Fruit fly (Drosophila melanogaster) whole organism, embryonic: ENCODE measurements around the gene Arv1.
A peak's percentile ranks its signal among the peaks of the same experiment; 100 is the strongest.

Experiments
- Ada2b ChIP-seq: fragments of 200-800 bp; sonication (Bioruptor generic); IDR thresholded peaks from 2 replicates; pipeline ENCODE4 v1.3.6; 2022; ENCODE audit warnings: missing biosample characterization, missing genetic modification characterization
- Awh ChIP-seq: fragments of 200-800 bp; sonication (Bioruptor generic); IDR thresholded peaks from 2 replicates; pipeline ENCODE4, ENCODE4 v1.3.6; 2022; ENCODE audit warnings: missing biosample characterization, missing genetic modification characterization
- CG10209 ChIP-seq: fragments of 200-800 bp; sonication (Bioruptor generic); optimal IDR thresholded peaks from 3 replicates; lab custom pipeline; 2017; ENCODE audit warnings: missing biosample characterization, mild to moderate bottlenecking, missing genetic modification characterization, missing genetic modification reagents
- CG10366 ChIP-seq: fragments of 200-800 bp; sonication (Bioruptor generic); IDR thresholded peaks from 2 replicates; pipeline ENCODE4 v1.3.6; 2022; ENCODE audit warnings: missing biosample characterization, missing genetic modification characterization
- CG10979 ChIP-seq: fragments of 200-800 bp; sonication (Bioruptor generic); optimal IDR thresholded peaks from 2 replicates; lab custom pipeline; 2018; ENCODE audit warnings: missing biosample characterization, mild to moderate bottlenecking, missing genetic modification characterization, moderate library complexity
- CG11560 ChIP-seq: fragments of 200-800 bp; sonication (Bioruptor generic); IDR thresholded peaks from 3 replicates; pipeline ENCODE4 v1.3.6; 2022; ENCODE audit warnings: missing biosample characterization, missing genetic modification characterization
- CG12155 ChIP-seq: fragments of 200-800 bp; sonication (Bioruptor generic); optimal IDR thresholded peaks from 3 replicates; lab custom pipeline; 2016; ENCODE audit warnings: missing biosample characterization, missing genetic modification characterization
- CG1233 ChIP-seq: fragments of 200-800 bp; sonication (Bioruptor generic); optimal IDR thresholded peaks from 4 replicates; lab custom pipeline; 2018; ENCODE audit warnings: missing biosample characterization, mild to moderate bottlenecking, missing genetic modification characterization
- CG12659 ChIP-seq: fragments of 200-800 bp; sonication (Bioruptor generic); optimal IDR thresholded peaks from 3 replicates; lab custom pipeline; 2017; ENCODE audit warnings: mild to moderate bottlenecking, missing biosample characterization, missing genetic modification reagents, missing genetic modification characterization
- CG14014 ChIP-seq: fragments of 200-800 bp; sonication (Bioruptor generic); IDR thresholded peaks from 2 replicates; pipeline ENCODE4 v1.3.6; 2022; ENCODE audit warnings: missing biosample characterization, missing genetic modification characterization
- CG2678 ChIP-seq: fragments of 200-800 bp; sonication (Bioruptor generic); optimal IDR thresholded peaks from 3 replicates; lab custom pipeline; 2019; ENCODE audit warnings: missing biosample characterization, mild to moderate bottlenecking, missing genetic modification characterization, moderate library complexity
- CG31224 ChIP-seq: fragments of 200-800 bp; sonication (Bioruptor generic); IDR thresholded peaks from 2 replicates; pipeline ENCODE4 v1.3.6; 2022; ENCODE audit warnings: missing biosample characterization, missing genetic modification characterization
- CG3281 ChIP-seq: fragments of 200-800 bp; sonication (Bioruptor generic); optimal IDR thresholded peaks from 3 replicates; lab custom pipeline; 2017; ENCODE audit warnings: missing biosample characterization, mild to moderate bottlenecking, missing genetic modification characterization
- CG3847 ChIP-seq: fragments of 200-800 bp; sonication (Bioruptor generic); IDR thresholded peaks from 2 replicates; pipeline ENCODE4 v1.3.6; 2022; ENCODE audit warnings: missing biosample characterization, missing genetic modification characterization
- CG6175 ChIP-seq: fragments of 200-800 bp; sonication (Bioruptor generic); IDR thresholded peaks from 3 replicates; pipeline ENCODE4 v1.3.6; 2022; ENCODE audit warnings: missing biosample characterization, missing genetic modification characterization
- CG6254 ChIP-seq: fragments of 200-800 bp; sonication (Bioruptor generic); optimal IDR thresholded peaks from 3 replicates; lab custom pipeline; 2017; ENCODE audit warnings: mild to moderate bottlenecking, missing biosample characterization, missing genetic modification reagents, missing genetic modification characterization
- CG6765 ChIP-seq: fragments of 200-800 bp; sonication (Bioruptor generic); optimal IDR thresholded peaks from 3 replicates; lab custom pipeline; 2017; ENCODE audit warnings: missing biosample characterization, mild to moderate bottlenecking, missing genetic modification characterization
- CG7928 ChIP-seq: fragments of 200-800 bp; sonication (Bioruptor generic); optimal IDR thresholded peaks from 2 replicates; lab custom pipeline; 2017; ENCODE audit warnings: missing biosample characterization, mild to moderate bottlenecking, missing genetic modification characterization
- CG8089 ChIP-seq: fragments of 200-800 bp; sonication (Bioruptor generic); optimal IDR thresholded peaks from 3 replicates; lab custom pipeline; 2016; ENCODE audit warnings: missing biosample characterization, missing genetic modification characterization
- CG8290 ChIP-seq, 3 experiments: fragments of 200-800 bp; sonication (Bioruptor generic); optimal IDR thresholded peaks; 2 replicates each; lab custom pipeline; 2016 to 2019; ENCODE audit warnings: missing biosample characterization in 3 of 3, missing genetic modification characterization in 3 of 3, mild to moderate bottlenecking in 2 of 3, moderate library complexity in 1 of 3
- CG9817 ChIP-seq: fragments of 200-800 bp; sonication (Bioruptor generic); optimal IDR thresholded peaks from 2 replicates; lab custom pipeline; 2018; ENCODE audit warnings: missing biosample characterization, mild to moderate bottlenecking, missing genetic modification characterization, moderate library complexity
- CTCF ChIP-seq: fragments of 200-800 bp; sonication (Bioruptor generic); optimal IDR thresholded peaks from 2 replicates; lab custom pipeline; 2017; ENCODE audit warnings: missing biosample characterization, mild to moderate bottlenecking, missing genetic modification characterization, moderate library complexity
- D19A ChIP-seq: fragments of 200-800 bp; optimal IDR thresholded peaks from 3 replicates; lab custom pipeline; 2019; ENCODE audit warnings: missing biosample characterization, mild to moderate bottlenecking, missing genetic modification characterization, moderate library complexity
- Eip74EF ChIP-seq, 2 experiments: fragments of 200-800 bp in 1 of 2; fragments of >200 bp in 1 of 2; sonication (Bioruptor generic) in 1 of 2; optimal IDR thresholded peaks; 2 replicates each; lab custom pipeline; 2017 to 2019; ENCODE audit warnings: missing biosample characterization in 2 of 2, missing genetic modification characterization in 2 of 2, mild to moderate bottlenecking in 1 of 2, moderate library complexity in 1 of 2
- Ets65A ChIP-seq: fragments of 200-800 bp; sonication (Bioruptor generic); peaks from one replicate; lab custom pipeline; 2016; ENCODE audit warnings: missing biosample characterization, missing genetic modification characterization
- Fer1 ChIP-seq: fragments of 200-800 bp; sonication (Bioruptor generic); optimal IDR thresholded peaks from 2 replicates; lab custom pipeline; 2017; ENCODE audit warnings: missing biosample characterization, mild to moderate bottlenecking, missing genetic modification characterization
- Kr ChIP-seq: fragments of 200-800 bp; sonication (Bioruptor generic); optimal IDR thresholded peaks from 2 replicates; lab custom pipeline; 2017; ENCODE audit warnings: missing biosample characterization, mild to moderate bottlenecking, missing genetic modification characterization
- NC2β ChIP-seq: fragments of 200-800 bp; sonication (Bioruptor generic); optimal IDR thresholded peaks from 2 replicates; lab custom pipeline; 2016; ENCODE audit warnings: missing biosample characterization, missing genetic modification characterization
- Nf-YB ChIP-seq: fragments of 200-800 bp; sonication (Bioruptor generic); optimal IDR thresholded peaks from 3 replicates; lab custom pipeline; 2019; ENCODE audit warnings: missing biosample characterization, mild to moderate bottlenecking, missing genetic modification characterization, moderate library complexity
- Usf ChIP-seq: fragments of 200-800 bp; sonication (Bioruptor generic); optimal IDR thresholded peaks from 2 replicates; lab custom pipeline; 2017; ENCODE audit warnings: missing genotype, missing biosample characterization, missing genetic modification characterization
- bcd ChIP-seq: fragments of 200-800 bp; sonication (Bioruptor generic); optimal IDR thresholded peaks from 2 replicates; lab custom pipeline; 2017; ENCODE audit warnings: missing biosample characterization, mild to moderate bottlenecking, missing genetic modification characterization
- da ChIP-seq: fragments of 200-800 bp; sonication (Bioruptor generic); optimal IDR thresholded peaks from 2 replicates; lab custom pipeline; 2016; ENCODE audit warnings: missing biosample characterization, missing genetic modification characterization
- esg ChIP-seq: fragments of 200-800 bp; sonication (Bioruptor generic); conservative IDR thresholded peaks from 2 replicates; pipeline ENCODE4 v1.3.6; 2022; ENCODE audit warnings: missing biosample characterization, missing genetic modification characterization
- ftz-f1 ChIP-seq: fragments of 200-800 bp; sonication (Bioruptor generic); optimal IDR thresholded peaks from 2 replicates; lab custom pipeline; 2016; ENCODE audit warnings: missing biosample characterization, missing genetic modification characterization
- gem ChIP-seq: fragments of 200-800 bp; sonication (Bioruptor generic); optimal IDR thresholded peaks from 2 replicates; lab custom pipeline; 2019; ENCODE audit warnings: missing biosample characterization, mild to moderate bottlenecking, missing genetic modification characterization, moderate library complexity
- grau ChIP-seq: fragments of 200-800 bp; optimal IDR thresholded peaks from 3 replicates; lab custom pipeline; 2019; ENCODE audit warnings: missing biosample characterization, mild to moderate bottlenecking, missing genetic modification characterization, moderate library complexity
- jing ChIP-seq: fragments of 200-800 bp; sonication (Bioruptor generic); optimal IDR thresholded peaks from 2 replicates; lab custom pipeline; 2018; ENCODE audit warnings: missing biosample characterization, mild to moderate bottlenecking, missing genetic modification characterization
- mirr ChIP-seq: fragments of 200-800 bp; sonication (Bioruptor generic); optimal IDR thresholded peaks from 3 replicates; lab custom pipeline; 2018; ENCODE audit warnings: missing biosample characterization, mild to moderate bottlenecking, missing genetic modification characterization
- mld ChIP-seq: fragments of 200-800 bp; sonication (Bioruptor generic); IDR thresholded peaks from 3 replicates; pipeline ENCODE4 v1.3.6; 2022; ENCODE audit warnings: missing biosample characterization, missing genetic modification characterization; ENCODE audit not compliant: partially characterized antibody
- pan ChIP-seq, 4 experiments: fragments of >200 bp in 3 of 4; fragments of 200-800 bp in 1 of 4; sonication (Bioruptor generic) in 1 of 4; optimal IDR thresholded peaks in 3 of 4; IDR thresholded peaks in 1 of 4; 2 replicates each; pipeline versions ENCODE4 v1.3.6 to Lab custom; 2017 to 2022; ENCODE audit warnings: missing biosample characterization in 2 of 4, missing genetic modification characterization in 2 of 4, mixed read lengths in 1 of 4
- phol ChIP-seq: fragments of 200-800 bp; sonication (Bioruptor generic); optimal IDR thresholded peaks from 3 replicates; lab custom pipeline; 2018; ENCODE audit warnings: missing biosample characterization, mild to moderate bottlenecking, missing genetic modification characterization, moderate library complexity
- ranshi ChIP-seq: fragments of 200-800 bp; sonication (Bioruptor generic); IDR thresholded peaks from 2 replicates; pipeline ENCODE4 v1.3.6; 2022; ENCODE audit warnings: missing biosample characterization, missing genetic modification characterization
- run ChIP-seq: fragments of 200-800 bp; sonication (Bioruptor generic); optimal IDR thresholded peaks from 3 replicates; lab custom pipeline; 2018; ENCODE audit warnings: missing biosample characterization, mild to moderate bottlenecking, missing genetic modification characterization
- salm ChIP-seq: fragments of 200-800 bp; sonication (Bioruptor generic); optimal IDR thresholded peaks from 2 replicates; lab custom pipeline; 2018; ENCODE audit warnings: missing biosample characterization, mild to moderate bottlenecking, missing genetic modification characterization
- sima ChIP-seq: fragments of 200-800 bp; sonication (Bioruptor generic); optimal IDR thresholded peaks from 2 replicates; lab custom pipeline; 2016; ENCODE audit warnings: missing biosample characterization, missing genetic modification characterization
- stc ChIP-seq: fragments of 200-800 bp; sonication (Bioruptor generic); IDR thresholded peaks from 2 replicates; pipeline ENCODE4 v1.3.6; 2022; ENCODE audit warnings: missing biosample characterization, missing genetic modification characterization
- tap ChIP-seq: fragments of 200-800 bp; optimal IDR thresholded peaks from 3 replicates; lab custom pipeline; 2019; ENCODE audit warnings: missing biosample characterization, mild to moderate bottlenecking, missing genetic modification characterization, moderate library complexity
- tio ChIP-seq: fragments of 200-800 bp; sonication (Bioruptor generic); optimal IDR thresholded peaks from 2 replicates; lab custom pipeline; 2017; ENCODE audit warnings: missing biosample characterization, missing genetic modification characterization, inconsistent platforms
- wek ChIP-seq: fragments of 200-800 bp; sonication (Bioruptor generic); optimal IDR thresholded peaks from 3 replicates; lab custom pipeline; 2018; ENCODE audit warnings: missing biosample characterization, mild to moderate bottlenecking, missing genetic modification characterization, moderate library complexity
- zfh1 ChIP-seq: fragments of 200-800 bp; sonication (Bioruptor generic); IDR thresholded peaks from 3 replicates; pipeline ENCODE4 v1.3.6; 2022; ENCODE audit warnings: missing biosample characterization, missing genetic modification characterization

The Arv1 gene

DNA sequence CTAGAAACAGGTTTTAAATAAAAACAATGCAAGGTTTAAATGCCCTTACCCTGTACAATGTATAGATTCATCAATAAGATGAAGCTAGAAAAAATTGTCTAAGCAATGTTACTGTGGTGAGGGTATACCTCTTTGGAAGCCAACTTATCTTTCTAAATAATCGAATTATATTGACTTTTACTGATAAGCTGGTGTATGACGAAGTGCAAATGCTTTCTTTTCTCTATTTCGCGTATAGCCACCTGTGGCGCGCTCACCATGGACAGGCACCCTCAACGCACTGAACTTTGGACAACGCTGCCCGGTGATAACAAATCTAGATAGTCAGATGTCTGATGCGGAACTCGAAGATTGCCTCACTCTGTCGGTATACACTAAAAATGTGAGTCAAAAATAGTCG, 27.2 kb downstream of the Arv1 start (continued):
- no peak for TF ChIP-seq tap (tag; lab: Kevin White, UChicago)
- TF ChIP-seq NC2β = no peak
- TF ChIP-seq ftz-f1 (GFP tag; lab: Kevin White, UChicago) = no peak
- no peak for TF ChIP-seq Nf-YB (GFP tag; lab: Kevin White, UChicago)
- no peak for TF ChIP-seq CG12659 (GFP tag; lab: Kevin White, UChicago)
- TF ChIP-seq Usf (GFP tag; lab: Kevin White, UChicago) = no peak
- 0 out of 2 replicates have a peak, but pooled peaks have one; percentile 14 for TF ChIP-seq Ada2b
- TF ChIP-seq CG8089 (GFP tag; lab: Kevin White, UChicago) = no peak
- no peak for TF ChIP-seq esg (GFP tag; lab: Robert Waterston, UW)
- TF ChIP-seq CG6254 = no peak
- TF ChIP-seq gem (tag; lab: Kevin White, UChicago) = peak; percentile 38
- peak; percentile 34; the same call in 1 of the 2 replicates for TF ChIP-seq CG10366 (GFP tag; lab: Robert Waterston, UW)
- peak in 1 of 2 experiments; percentile 12 for TF ChIP-seq Eip74EF (GFP tag; optimal IDR thresholded peaks at IDR 0.05; lab: Kevin White, UChicago)
- TF ChIP-seq CG14014 = no peak
- TF ChIP-seq CG6765 (GFP tag; lab: Kevin White, UChicago) = no peak
- TF ChIP-seq mirr (GFP tag; lab: Kevin White, UChicago) = no peak
- no peak for TF ChIP-seq tio (GFP tag; lab: Kevin White, UChicago)
- 0 out of 2 replicates have a peak, but pooled peaks have one; percentile 10 for TF ChIP-seq ranshi
- no peak for TF ChIP-seq Kr (GFP tag; lab: Kevin White, UChicago)
- TF ChIP-seq Ets65A (GFP tag; lab: Kevin White, UChicago) = peak; percentile 11
- TF ChIP-seq CG31224 (GFP tag; lab: Robert Waterston, UW) = no peak
- TF ChIP-seq run (tag; lab: Kevin White, UChicago) = no peak
- no peak for TF ChIP-seq da (GFP tag; lab: Kevin White, UChicago)
- TF ChIP-seq CG8290 (GFP tag; optimal IDR thresholded peaks at IDR 0.05; lab: Kevin White, UChicago) = no peak
- peak in 1 of 2 experiments; percentile 11 for TF ChIP-seq CG8290 (tag; optimal IDR thresholded peaks at IDR 0.05; lab: Kevin White, UChicago)
- TF ChIP-seq CG3847 (GFP tag; lab: Robert Waterston, UW) = no peak; the same call in 1 of the 2 replicates
- TF ChIP-seq D19A = peak; percentile 81
- TF ChIP-seq salm (tag; lab: Kevin White, UChicago) = no peak
- peak; percentile 15 for TF ChIP-seq bcd (GFP tag; lab: Kevin White, UChicago)
- no peak for TF ChIP-seq phol (tag; lab: Kevin White, UChicago)
- no peak for TF ChIP-seq Awh
- no peak for TF ChIP-seq sima (GFP tag; lab: Kevin White, UChicago)
- no peak for TF ChIP-seq jing (GFP tag; lab: Kevin White, UChicago)
- TF ChIP-seq stc = peak; percentile 33; the same call in 1 of the 2 replicates
- no peak for TF ChIP-seq CG10979
- no peak for TF ChIP-seq CG7928 (GFP tag; lab: Kevin White, UChicago)
- no peak for TF ChIP-seq CG1233 (GFP tag; lab: Kevin White, UChicago)
- no peak for TF ChIP-seq CG3281
- TF ChIP-seq CG10209 (GFP tag; lab: Kevin White, UChicago) = no peak
- no peak for TF ChIP-seq CG12155
- peak; percentile 52 for TF ChIP-seq CG2678 (tag; lab: Kevin White, UChicago)
- TF ChIP-seq CG6175 (GFP tag; lab: Robert Waterston, UW) = no peak
- TF ChIP-seq mld = no peak
- TF ChIP-seq wek (GFP tag; lab: Kevin White, UChicago) = no peak
- no peak for TF ChIP-seq CG9817 (tag; lab: Kevin White, UChicago)
- TF ChIP-seq zfh1 (GFP tag; lab: Robert Waterston, UW) = peak; percentile 56; the same call in 2 of the 3 replicates
- TF ChIP-seq Fer1 (GFP tag; lab: Kevin White, UChicago) = peak; percentile 2
- TF ChIP-seq CG11560 (tag; lab: Robert Waterston, UW) = no peak
- TF ChIP-seq pan (optimal IDR thresholded peaks at IDR 0.05; lab: Kevin White, UChicago) = no peak
- peak in 1 of 2 experiments; percentile 47 for TF ChIP-seq pan (GFP tag; optimal IDR thresholded peaks at IDR 0.05 in 1 of 2, IDR thresholded peaks at IDR 0.05 in 1 of 2)
- no peak for TF ChIP-seq CTCF (GFP tag; lab: Kevin White, UChicago)
- peak; percentile 25 for TF ChIP-seq grau (tag; lab: Kevin White, UChicago)
